Fruit fly (Drosophila melanogaster): ENCODE data around the gene atk.

Gene atk

DNA sequence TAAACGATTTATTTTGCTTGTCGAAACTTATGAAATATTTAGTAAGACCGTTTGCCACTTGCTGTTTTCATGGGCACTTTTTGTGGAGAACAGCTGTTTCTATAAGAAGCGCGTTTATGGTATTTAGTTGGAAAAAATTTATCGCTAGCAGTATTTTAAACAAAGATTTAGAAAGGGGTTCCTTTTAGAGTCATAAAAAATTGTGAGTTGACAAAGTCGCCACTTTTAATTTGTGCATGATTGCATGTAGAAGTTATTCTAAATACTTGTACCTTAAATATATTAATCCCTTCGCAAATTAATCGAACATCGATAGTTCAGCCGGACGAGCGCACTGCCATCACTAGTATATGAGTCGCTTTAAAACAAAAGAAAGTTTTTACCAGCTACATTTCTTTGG lies 32.4 kb downstream of the atk start, which contains the start of the genes Las and Psn:
Gene Las, minus strand, starts transcription at position 65 of the 400 bp plus-strand sequence.
Gene Psn, plus strand, starts transcription at position 172 of the 400 bp plus-strand sequence.
- TF ChIP-seq lz (GFP tag; optimal IDR thresholded peaks at IDR 0.05) = peak; percentile 15
- peak; percentile 82 for TF ChIP-seq Sox14 (GFP tag; optimal IDR thresholded peaks at IDR 0.05)
- TF ChIP-seq esn (GFP tag; optimal IDR thresholded peaks at IDR 0.05) = peak; percentile 38
- no peak for TF ChIP-seq pdm3 (GFP tag; optimal IDR thresholded peaks at IDR 0.05)
- TF ChIP-seq Sox15 (GFP tag; optimal IDR thresholded peaks at IDR 0.05) = no peak

- TF ChIP-seq svp (GFP tag) (no peak), CG6276 (GFP tag; optimal IDR thresholded peaks at IDR 0.05) (no peak), CG11294 (GFP tag; IDR thresholded peaks at IDR 0.05) (no peak), Eip75B (GFP tag; optimal IDR thresholded peaks at IDR 0.05) (no peak), CG11762 (GFP tag; optimal IDR thresholded peaks at IDR 0.05; ENCODE audit: insufficient read depth) (no peak), CG11902 (GFP tag; optimal IDR thresholded peaks at IDR 0.05) (no peak), lz (GFP tag; optimal IDR thresholded peaks at IDR 0.05) (no peak), fkh (GFP tag; optimal IDR thresholded peaks at IDR 0.05) (no peak), dac (GFP tag; optimal IDR thresholded peaks at IDR 0.05) (no peak), CG10669 (GFP tag; optimal IDR thresholded peaks at IDR 0.05) (no peak), dsx (GFP tag; optimal IDR thresholded peaks at IDR 0.05; ENCODE audit: poor library complexity, severe bottlenecking) (no peak), cyc (GFP tag; optimal IDR thresholded peaks at IDR 0.05) (no peak), Gug (GFP tag; IDR thresholded peaks at IDR 0.05) (no peak), Met (GFP tag; optimal IDR thresholded peaks at IDR 0.05) (no peak)
Measured at dm6 chr3L:20431619-20432018, 33.0 kb downstream of the atk start.

DNA sequence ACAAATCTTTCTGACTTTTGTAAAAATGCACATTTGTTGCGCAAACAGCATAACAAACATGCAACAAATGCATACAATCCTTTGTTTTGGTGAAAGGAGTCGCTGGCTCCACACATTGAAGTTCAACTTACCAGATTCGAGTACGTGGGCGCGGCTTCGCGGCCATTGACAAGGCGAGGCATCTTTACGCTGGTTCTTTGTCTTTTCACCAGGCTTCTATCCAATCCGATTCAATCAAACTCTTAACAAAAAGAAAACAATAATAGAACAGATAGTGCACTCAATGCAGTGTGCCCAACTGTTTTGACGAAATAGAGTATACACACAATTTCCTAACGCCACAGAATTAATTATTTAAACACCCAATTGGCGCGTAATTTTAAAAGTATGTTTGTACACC lies 34.5 kb downstream of the atk start, which contains the start of gene CG5262:
Gene CG5262, minus strand, starts transcription at position 294 of the 400 bp plus-strand sequence.
- TF ChIP-seq CG3032 (tag; optimal IDR thresholded peaks at IDR 0.05) (peak; percentile 13), net (GFP tag; optimal IDR thresholded peaks at IDR 0.05) (no peak), Eip93F (GFP tag; optimal IDR thresholded peaks at IDR 0.05) (no peak), Sox14 (GFP tag; optimal IDR thresholded peaks at IDR 0.05) (peak; percentile 87), CG15336 (GFP tag; IDR thresholded peaks at IDR 0.05) (0 out of 2 replicates have a peak, but pooled peaks have one; percentile 25), esn (GFP tag; optimal IDR thresholded peaks at IDR 0.05) (no peak), CG6163 (GFP tag; IDR thresholded peaks at IDR 0.05) (no peak), CG11762 (GFP tag; optimal IDR thresholded peaks at IDR 0.05; ENCODE audit: insufficient read depth) (no peak), CG10669 (GFP tag; optimal IDR thresholded peaks at IDR 0.05) (no peak), salr (GFP tag; optimal IDR thresholded peaks at IDR 0.05) (no peak), Eip78C (GFP tag) (no peak), Smox (GFP tag; optimal IDR thresholded peaks at IDR 0.05) (no peak), CG32006 (GFP tag; optimal IDR thresholded peaks at IDR 0.05) (no peak)

DNA sequence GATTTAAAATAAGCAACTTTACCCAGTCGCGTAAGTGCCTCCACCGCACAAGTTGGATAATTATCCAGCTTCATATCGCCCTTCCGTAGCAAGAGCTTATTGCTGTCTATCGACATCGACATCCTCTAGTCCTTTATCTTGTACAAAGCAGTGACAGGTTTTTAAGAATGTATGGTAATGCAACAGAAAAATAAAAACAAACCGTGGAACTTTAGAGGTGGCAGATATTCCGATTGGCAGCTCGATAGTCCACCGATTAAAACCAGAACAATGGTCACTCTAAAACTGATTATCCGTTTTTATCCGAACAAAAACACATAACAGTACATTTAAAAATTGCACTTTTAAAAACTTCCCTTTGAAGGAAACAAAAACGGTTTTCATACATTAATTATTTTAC lies 37.2 kb downstream of the atk start, which contains the start of gene CG5274:
Gene CG5274, minus strand, starts transcription at position 218 of the 400 bp plus-strand sequence.
- no peak for TF ChIP-seq CG7368 (GFP tag; optimal IDR thresholded peaks at IDR 0.05)
- no peak for TF ChIP-seq dac (GFP tag; optimal IDR thresholded peaks at IDR 0.05)
- no peak for TF ChIP-seq Gug (GFP tag; IDR thresholded peaks at IDR 0.05)
- no peak for TF ChIP-seq Hr4 (GFP tag; optimal IDR thresholded peaks at IDR 0.05)
- TF ChIP-seq Hr39 (GFP tag; optimal IDR thresholded peaks at IDR 0.05) = no peak
- TF ChIP-seq CG11762 (GFP tag; optimal IDR thresholded peaks at IDR 0.05; ENCODE audit: insufficient read depth) = no peak
- no peak for TF ChIP-seq CG11294 (GFP tag; IDR thresholded peaks at IDR 0.05)
- no peak for TF ChIP-seq topi (GFP tag; optimal IDR thresholded peaks at IDR 0.05)
- TF ChIP-seq CG8319 (GFP tag; optimal IDR thresholded peaks at IDR 0.05) = no peak
- TF ChIP-seq pdm3 (GFP tag; optimal IDR thresholded peaks at IDR 0.05) = no peak
- no peak for TF ChIP-seq dsx (GFP tag; optimal IDR thresholded peaks at IDR 0.05; ENCODE audit: poor library complexity, severe bottlenecking)
- no peak for TF ChIP-seq Sox15 (GFP tag; optimal IDR thresholded peaks at IDR 0.05)
- no peak for TF ChIP-seq CG11902 (GFP tag; optimal IDR thresholded peaks at IDR 0.05)
- no peak for TF ChIP-seq CG6854 (GFP tag; optimal IDR thresholded peaks at IDR 0.05)
- no peak for TF ChIP-seq Eip75B (GFP tag; optimal IDR thresholded peaks at IDR 0.05)
- TF ChIP-seq CG4318 (GFP tag; optimal IDR thresholded peaks at IDR 0.05) = no peak
- no peak for TF ChIP-seq esn (GFP tag; optimal IDR thresholded peaks at IDR 0.05)
- no peak for TF ChIP-seq Eip93F (GFP tag; optimal IDR thresholded peaks at IDR 0.05)
